Worm (Caenorhabditis elegans) whole organism, L1 larva: ENCODE data around the gene ddx-23.

Experiments used
- aly-2 ChIP-seq: fragments of 150-350 bp; optimal IDR thresholded peaks from 2 replicates; lab custom pipeline; 2014; ENCODE audit warnings: missing biosample characterization, missing genetic modification characterization
- ceh-82 ChIP-seq, 3 experiments: fragments of 150-350 bp in 1 of 3; sonication (generic microtip) in 2 of 3; optimal IDR thresholded peaks; 2 replicates each; lab custom pipeline; 2014 to 2017; ENCODE audit warnings: missing biosample characterization in 3 of 3, missing genetic modification characterization in 3 of 3
- efl-3 ChIP-seq: fragments of 200-800 bp; sonication (Bioruptor generic); optimal IDR thresholded peaks from 2 replicates; lab custom pipeline; 2018; ENCODE audit warnings: mild to moderate bottlenecking, missing genetic modification characterization, missing compliant biosample characterization
- fkh-8 ChIP-seq: sonication (generic microtip); optimal IDR thresholded peaks from 2 replicates; lab custom pipeline; 2016; ENCODE audit warnings: mild to moderate bottlenecking, missing genetic modification characterization, missing compliant biosample characterization
- hlh-4 ChIP-seq: sonication (generic microtip); optimal IDR thresholded peaks from 2 replicates; lab custom pipeline; 2016; ENCODE audit warnings: mild to moderate bottlenecking, missing genetic modification characterization, missing compliant biosample characterization
- lin-14 ChIP-seq: fragments of 200-800 bp; sonication (Bioruptor generic); optimal IDR thresholded peaks from 2 replicates; lab custom pipeline; 2018; ENCODE audit warnings: mild to moderate bottlenecking, missing genetic modification characterization, moderate library complexity, missing compliant biosample characterization
- lin-15B ChIP-seq: fragments of 150-350 bp; sonication (generic microtip); optimal IDR thresholded peaks from 3 replicates; lab custom pipeline; 2014; ENCODE audit warnings: missing biosample characterization, missing genetic modification characterization
- lin-39 ChIP-seq: fragments of 150-350 bp; optimal IDR thresholded peaks from 2 replicates; lab custom pipeline; 2014; ENCODE audit warnings: missing biosample characterization, missing genetic modification reagents, missing genetic modification characterization
- mep-1 ChIP-seq: fragments of 150-350 bp; optimal IDR thresholded peaks from 2 replicates; lab custom pipeline; 2014; ENCODE audit warnings: missing biosample characterization, missing genetic modification characterization
- nhr-12 ChIP-seq: sonication (generic microtip); optimal IDR thresholded peaks from 2 replicates; lab custom pipeline; 2017; ENCODE audit warnings: missing biosample characterization, missing genetic modification characterization
- nhr-28 ChIP-seq: fragments of 150-350 bp; optimal IDR thresholded peaks from 2 replicates; lab custom pipeline; 2014; ENCODE audit warnings: missing biosample characterization, missing genetic modification characterization
- pqm-1 ChIP-seq: sonication (generic microtip); optimal IDR thresholded peaks from 3 replicates; lab custom pipeline; 2017; ENCODE audit warnings: missing biosample characterization, missing genetic modification characterization
- unc-62 ChIP-seq: fragments of 150-350 bp; optimal IDR thresholded peaks from 2 replicates; lab custom pipeline; 2014; ENCODE audit warnings: missing biosample characterization, missing genetic modification reagents, missing genetic modification characterization

ce11 chrIII:5882823-5883222 is 29.8 kb upstream of the ddx-23 start, which contains the start of gene F01F1.14:
- TF ChIP-seq hlh-4 (no peak), pqm-1 (tag; lab: Kevin White, UChicago) (no peak), lin-15B (tag; lab: Kevin White, UChicago) (no peak), efl-3 (GFP tag; lab: Kevin White, UChicago) (no peak), aly-2 (no peak), fkh-8 (tag; lab: Kevin White, UChicago) (no peak), ceh-82 (tag; optimal IDR thresholded peaks at IDR 0.05; lab: Kevin White, UChicago) (no peak), lin-39 (tag; lab: Kevin White, UChicago) (no peak), nhr-28 (tag; lab: Kevin White, UChicago) (no peak), unc-62 (GFP tag; lab: Kevin White, UChicago) (no peak), nhr-12 (tag; lab: Kevin White, UChicago) (no peak), mep-1 (tag; lab: Kevin White, UChicago) (no peak), lin-14 (GFP tag; lab: Kevin White, UChicago) (no peak)
